Worm (Caenorhabditis elegans): ENCODE data around the gene odr-2.
"Not testable (repeated sequence)": the region's sequence is repeated elsewhere in the genome, so short reads cannot be mapped to it uniquely, and the experiment has no call there.

Gene odr-2

ce11 chrV:7103247-7103646 is at the start of gene odr-2:
TSS of gene odr-2 (plus strand) at chrV:7103547.
- TF ChIP-seq nhr-120 (GFP tag; IDR thresholded peaks at IDR 0.05) (no peak), lsy-27 (tag; optimal IDR thresholded peaks at IDR 0.05; ENCODE audit: borderline replicate concordance, insufficient read depth) (no peak), ztf-6 (GFP tag; IDR thresholded peaks at IDR 0.05) (no peak), ceh-79 (tag; optimal IDR thresholded peaks at IDR 0.05) (no peak), F37B4.10 (GFP tag; IDR thresholded peaks at IDR 0.05) (no peak), lin-35 (GFP tag; optimal IDR thresholded peaks at IDR 0.05) (no peak), fkh-3 (tag; optimal IDR thresholded peaks at IDR 0.05) (no peak)

- TF ChIP-seq sea-2 (GFP tag; IDR thresholded peaks at IDR 0.05) (no peak), egrh-3 (GFP tag; IDR thresholded peaks at IDR 0.05) (no peak), aptf-2 (GFP tag; conservative IDR thresholded peaks at IDR 0.05) (no peak), repo-1 (tag; optimal IDR thresholded peaks at IDR 0.05) (no peak), dpff-1 (tag; optimal IDR thresholded peaks at IDR 0.05) (no peak), sdz-38 (tag; optimal IDR thresholded peaks at IDR 0.05) (no peak)
These were observed 48.7 kb upstream of the odr-2 start, which contains the start of gene spig-8 for ce11 chrV:7054598-7054997. TSS of gene spig-8 (plus strand) at chrV:7054898.

- TF ChIP-seq zfh-2 (GFP tag; conservative IDR thresholded peaks at IDR 0.05); ztf-25 (GFP tag; IDR thresholded peaks at IDR 0.05); xnd-1 (tag; optimal IDR thresholded peaks at IDR 0.05): not testable (repeated sequence)
These were observed 45.6 kb upstream of the odr-2 start, which contains the start of gene Y57E12AL.2 for ce11 chrV:7057795-7058194. TSS of gene Y57E12AL.2 (plus strand) at chrV:7058095.

ce11 chrV:7059350-7059749 is 44.0 kb upstream of the odr-2 start, which contains the start of gene mdt-6:
TSS of gene mdt-6 (minus strand) at chrV:7059624.
- TF ChIP-seq lin-54 (GFP tag; optimal IDR thresholded peaks at IDR 0.05), result peak; percentile 18
- no peak for TF ChIP-seq efl-1 (GFP tag; optimal IDR thresholded peaks at IDR 0.05)
- no peak for TF ChIP-seq ztf-22 (GFP tag; optimal IDR thresholded peaks at IDR 0.05)
- TF ChIP-seq F37B4.10 (GFP tag; IDR thresholded peaks at IDR 0.05), result no peak
- no peak for TF ChIP-seq Y67H2A.10 (GFP tag; conservative IDR thresholded peaks at IDR 0.05)
- TF ChIP-seq cebp-1 (GFP tag; IDR thresholded peaks at IDR 0.05), result no peak
- no peak for TF ChIP-seq cebp-1 (tag; optimal IDR thresholded peaks at IDR 0.05)
- 0 out of 2 replicates have a peak, but pooled peaks have one; percentile 31 for TF ChIP-seq hsf-1 (GFP tag; IDR thresholded peaks at IDR 0.05)
- TF ChIP-seq madf-6 (GFP tag; IDR thresholded peaks at IDR 0.05), result peak; percentile 51; the same call in 1 of the 2 replicates
- TF ChIP-seq let-607 (tag; optimal IDR thresholded peaks at IDR 0.05), result no peak
- no peak for TF ChIP-seq atf-7 (tag; optimal IDR thresholded peaks at IDR 0.05)
- TF ChIP-seq bed-1 (GFP tag; IDR thresholded peaks at IDR 0.05), result no peak
- TF ChIP-seq ekl-4 (GFP tag; IDR thresholded peaks at IDR 0.05), result peak; percentile 13; the same call in 1 of the 2 replicates
- no peak for TF ChIP-seq snpc-1.3 (tag; optimal IDR thresholded peaks at IDR 0.05; ENCODE audit: insufficient read depth)
- no peak for TF ChIP-seq ceh-27 (GFP tag; optimal IDR thresholded peaks at IDR 0.05)
- no peak for TF ChIP-seq zim-3 (tag; optimal IDR thresholded peaks at IDR 0.05)
- no peak for TF ChIP-seq repo-1 (tag; optimal IDR thresholded peaks at IDR 0.05)
- TF ChIP-seq B0336.3 (GFP tag; IDR thresholded peaks at IDR 0.05), result peak; percentile 53
- TF ChIP-seq gei-17 (GFP tag; optimal IDR thresholded peaks at IDR 0.05), result no peak

- TF ChIP-seq lin-35 (GFP tag; optimal IDR thresholded peaks at IDR 0.05), result peak; percentile 54 to 81 (median 55)
- no peak for TF ChIP-seq zim-3 (tag; optimal IDR thresholded peaks at IDR 0.05)
- no peak for TF ChIP-seq ztf-22 (GFP tag; optimal IDR thresholded peaks at IDR 0.05)
- TF ChIP-seq K12H6.12 (tag; optimal IDR thresholded peaks at IDR 0.05), result peak; percentile 52
- no peak for TF ChIP-seq nhr-90 (tag; optimal IDR thresholded peaks at IDR 0.05)
- TF ChIP-seq F52B5.7 (tag; optimal IDR thresholded peaks at IDR 0.05), result no peak
- TF ChIP-seq Y67H2A.10 (GFP tag; conservative IDR thresholded peaks at IDR 0.05), result 0 out of 2 replicates have a peak, but pooled peaks have one; percentile 19
- no peak for TF ChIP-seq let-526 (GFP tag; IDR thresholded peaks at IDR 0.05)
- 0 out of 2 replicates have a peak, but pooled peaks have one; percentile 15 for TF ChIP-seq zfh-2 (GFP tag; conservative IDR thresholded peaks at IDR 0.05)
- TF ChIP-seq fkh-3 (tag; optimal IDR thresholded peaks at IDR 0.05), result no peak
- TF ChIP-seq Y56A3A.18 (GFP tag; IDR thresholded peaks at IDR 0.05), result no peak
- TF ChIP-seq B0035.1 (tag; optimal IDR thresholded peaks at IDR 0.05), result no peak
- peak; percentile 56 for TF ChIP-seq lsl-1 (GFP tag; optimal IDR thresholded peaks at IDR 0.05)
- 0 out of 2 replicates have a peak, but pooled peaks have one; percentile 37 for TF ChIP-seq cebp-1 (GFP tag; IDR thresholded peaks at IDR 0.05)
- peak; percentile 85 for TF ChIP-seq cebp-1 (tag; optimal IDR thresholded peaks at IDR 0.05)
- 0 out of 2 replicates have a peak, but pooled peaks have one; percentile 24 for TF ChIP-seq lir-1 (GFP tag; conservative IDR thresholded peaks at IDR 0.05)
These were observed 43.0 kb upstream of the odr-2 start, which contains the start of the genes Y57E12AL.6 and Y57E12AL.1 for ce11 chrV:7060396-7060795. TSS of gene Y57E12AL.6 (minus strand) at chrV:7060470. TSS of gene Y57E12AL.1 (plus strand) at chrV:7060530.
